Fruit fly (Drosophila melanogaster) whole organism, embryonic: ENCODE results near the gene hiro.

ENCODE experiments used
- CG15269 ChIP-seq: fragments of 200-800 bp; sonication (Bioruptor generic); optimal IDR thresholded peaks from 2 replicates; lab custom pipeline; 2018; ENCODE audit warnings: missing biosample characterization, mild to moderate bottlenecking, missing genetic modification characterization, moderate library complexity
- CG1647 ChIP-seq: fragments of 200-800 bp; sonication (Bioruptor generic); optimal IDR thresholded peaks from 3 replicates; lab custom pipeline; 2016; ENCODE audit warnings: missing biosample characterization, missing genetic modification characterization
- CG9876 ChIP-seq: fragments of 200-800 bp; sonication (Bioruptor generic); optimal IDR thresholded peaks from 2 replicates; lab custom pipeline; 2016; ENCODE audit warnings: missing biosample characterization, missing genetic modification characterization
- HmgZ ChIP-seq: fragments of 200-800 bp; sonication (Bioruptor generic); optimal IDR thresholded peaks from 2 replicates; lab custom pipeline; 2018; ENCODE audit warnings: missing biosample characterization, mild to moderate bottlenecking, missing genetic modification characterization
- Jarid2 ChIP-seq: fragments of 200-800 bp; sonication (Bioruptor generic); optimal IDR thresholded peaks from 3 replicates; lab custom pipeline; 2017; ENCODE audit warnings: mild to moderate bottlenecking, missing biosample characterization, missing genetic modification reagents, missing genetic modification characterization
- Sin3A ChIP-seq: fragments of >200 bp; optimal IDR thresholded peaks from 2 replicates; lab custom pipeline; 2018
- br ChIP-seq: fragments of >200 bp; optimal IDR thresholded peaks from 2 replicates; lab custom pipeline; 2017
- ham ChIP-seq: fragments of 200-800 bp; sonication (Bioruptor generic); IDR thresholded peaks from 2 replicates; pipeline ENCODE4 v1.3.6; 2022; ENCODE audit warnings: missing biosample characterization, missing genetic modification characterization
- schlank ChIP-seq: fragments of 200-800 bp; sonication (Bioruptor generic); optimal IDR thresholded peaks from 2 replicates; lab custom pipeline; 2018; ENCODE audit warnings: missing biosample characterization, mild to moderate bottlenecking, missing genetic modification characterization
- usp ChIP-seq: fragments of >200 bp; optimal IDR thresholded peaks from 2 replicates; lab custom pipeline; 2017; ENCODE audit warnings: missing biosample characterization, missing genetic modification characterization

DNA sequence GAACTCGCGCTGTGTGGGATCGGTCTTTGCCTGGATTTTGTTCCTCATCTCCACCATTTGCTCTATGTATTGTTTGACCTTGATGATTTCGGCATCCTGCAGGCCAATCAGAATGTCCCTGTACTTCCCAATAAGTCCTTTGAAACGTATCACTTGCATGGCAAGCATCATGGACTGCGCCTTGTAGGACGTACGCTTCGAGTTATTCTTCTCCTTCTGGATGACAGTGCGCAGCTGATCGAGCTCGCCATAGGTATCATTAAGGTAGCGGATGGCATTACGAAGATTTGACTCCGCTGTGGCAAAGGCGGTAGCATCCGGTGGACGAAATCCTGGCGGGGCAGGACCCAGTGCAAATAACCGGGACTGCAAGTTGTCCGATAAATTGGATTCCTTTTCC, 22.1 kb upstream of the hiro start:
- no peak for TF ChIP-seq schlank (tag; lab: Kevin White, UChicago)
- TF ChIP-seq ham (GFP tag; lab: Robert Waterston, UW): no peak
- TF ChIP-seq HmgZ (tag; lab: Kevin White, UChicago): no peak
- no peak for TF ChIP-seq br (lab: Kevin White, UChicago)
- TF ChIP-seq Jarid2 (GFP tag; lab: Kevin White, UChicago): no peak
- no peak for TF ChIP-seq usp (GFP tag; lab: Kevin White, UChicago)
- no peak for TF ChIP-seq CG9876 (GFP tag; lab: Kevin White, UChicago)
- TF ChIP-seq CG15269 (tag; lab: Kevin White, UChicago): no peak
- no peak for TF ChIP-seq Sin3A (lab: Kevin White, UChicago)
- TF ChIP-seq CG1647 (GFP tag; lab: Kevin White, UChicago): no peak
